Worm (Caenorhabditis elegans): ENCODE data around the gene fbxb-118.

fbxb-118 gene

ce11 chrII:4044349-4044748 is 19.5 kb downstream of the fbxb-118 start, which contains the start of gene rpn-11 (continued):
- TF ChIP-seq lin-13 (GFP tag; optimal IDR thresholded peaks at IDR 0.05) = peak; percentile 65
- peak; percentile 45 for TF ChIP-seq lin-39 (tag; optimal IDR thresholded peaks at IDR 0.05)
- TF ChIP-seq C16A3.4 (tag; optimal IDR thresholded peaks at IDR 0.05) = peak; percentile 66
- TF ChIP-seq nhr-28 (tag; optimal IDR thresholded peaks at IDR 0.05) = no peak
- peak; percentile 99 for TF ChIP-seq skn-1 (tag; optimal IDR thresholded peaks at IDR 0.05)
- peak; percentile 26 for TF ChIP-seq mef-2 (tag; optimal IDR thresholded peaks at IDR 0.05)
- TF ChIP-seq unc-30 (tag; optimal IDR thresholded peaks at IDR 0.05) = peak; percentile 18
- peak; percentile 39 for TF ChIP-seq efl-3 (GFP tag; optimal IDR thresholded peaks at IDR 0.05)
- TF ChIP-seq ama-1 (optimal IDR thresholded peaks at IDR 0.05) = no peak
- TF ChIP-seq unc-62 (GFP tag; optimal IDR thresholded peaks at IDR 0.05) = no peak
- TF ChIP-seq hlh-4 (tag; optimal IDR thresholded peaks at IDR 0.05) = no peak
- TF ChIP-seq isw-1 (GFP tag; IDR thresholded peaks at IDR 0.05) = peak; percentile 89
- TF ChIP-seq egl-13 (tag; optimal IDR thresholded peaks at IDR 0.05) = peak; percentile 89
- peak; percentile 85 for TF ChIP-seq swsn-7 (tag; optimal IDR thresholded peaks at IDR 0.05)
- TF ChIP-seq unc-98 (GFP tag; IDR thresholded peaks at IDR 0.05) = peak; percentile 27; the same call in 1 of the 2 replicates
- peak; percentile 27 for TF ChIP-seq fos-1 (tag; optimal IDR thresholded peaks at IDR 0.05)
- peak; percentile 83 for TF ChIP-seq lin-14 (GFP tag; optimal IDR thresholded peaks at IDR 0.05)
- peak; percentile 88 for TF ChIP-seq xbp-1 (tag; optimal IDR thresholded peaks at IDR 0.05)
- TF ChIP-seq nhr-11 (tag; optimal IDR thresholded peaks at IDR 0.05) = peak; percentile 52
- TF ChIP-seq hpl-2 (GFP tag; optimal IDR thresholded peaks at IDR 0.05) = peak; percentile 40
- TF ChIP-seq nhr-237 (tag; optimal IDR thresholded peaks at IDR 0.05) = peak; percentile 36
- peak in 1 of 2 experiments; percentile 76 for TF ChIP-seq ztf-11 (tag; optimal IDR thresholded peaks at IDR 0.05)
- TF ChIP-seq C04F5.9 (tag; optimal IDR thresholded peaks at IDR 0.05) = peak; percentile 77
- no peak for TF ChIP-seq ceh-63 (GFP tag; optimal IDR thresholded peaks at IDR 0.05)
- peak; percentile 86 for TF ChIP-seq nhr-90 (tag; optimal IDR thresholded peaks at IDR 0.05; ENCODE audit: poor library complexity)
- TF ChIP-seq lin-15B (tag; optimal IDR thresholded peaks at IDR 0.05) = peak; percentile 72
- TF ChIP-seq dpl-1 (GFP tag; optimal IDR thresholded peaks at IDR 0.05) = peak; percentile 96 to 97 (median 97)
- no peak for TF ChIP-seq sptf-1 (tag; optimal IDR thresholded peaks at IDR 0.05)
- no peak for TF ChIP-seq pqm-1 (tag; optimal IDR thresholded peaks at IDR 0.05)
- peak; percentile 88 for TF ChIP-seq nhr-20 (tag; optimal IDR thresholded peaks at IDR 0.05)
- TF ChIP-seq egl-27 (tag; optimal IDR thresholded peaks at IDR 0.05) = no peak
- TF ChIP-seq nhr-84 (tag; optimal IDR thresholded peaks at IDR 0.05) = no peak
- TF ChIP-seq ces-1 (GFP tag; optimal IDR thresholded peaks at IDR 0.05) = no peak
- TF ChIP-seq mdl-1 (tag; optimal IDR thresholded peaks at IDR 0.05) = peak; percentile 52 to 75
- peak; percentile 76 for TF ChIP-seq nhr-77 (tag; optimal IDR thresholded peaks at IDR 0.05)
- peak; percentile 90 for TF ChIP-seq mep-1 (tag; optimal IDR thresholded peaks at IDR 0.05)
- TF ChIP-seq ceh-8 (GFP tag; optimal IDR thresholded peaks at IDR 0.05) = peak; percentile 82
- TF ChIP-seq blmp-1 (tag; optimal IDR thresholded peaks at IDR 0.05) = peak; percentile 50
- TF ChIP-seq rnt-1 (tag; optimal IDR thresholded peaks at IDR 0.05) = peak; percentile 94
- TF ChIP-seq lir-3 (tag; optimal IDR thresholded peaks at IDR 0.05; ENCODE audit: poor library complexity) = peak; percentile 81
- TF ChIP-seq efl-1 (optimal IDR thresholded peaks at IDR 0.05) = peak; percentile 98 to 99
- peak; percentile 97 to 100 for TF ChIP-seq efl-1 (GFP tag; optimal IDR thresholded peaks at IDR 0.05 in 1 of 2)
- TF ChIP-seq fkh-8 (tag; optimal IDR thresholded peaks at IDR 0.05) = peak; percentile 84
- TF ChIP-seq aly-2 (tag; optimal IDR thresholded peaks at IDR 0.05) = peak; percentile 22

- no peak for TF ChIP-seq blmp-1 (tag; optimal IDR thresholded peaks at IDR 0.05)
- TF ChIP-seq efl-1 (optimal IDR thresholded peaks at IDR 0.05) = no peak
- TF ChIP-seq efl-1 (GFP tag; optimal IDR thresholded peaks at IDR 0.05 in 1 of 2) = peak in 1 of 2 experiments; percentile 19
- no peak for TF ChIP-seq efl-3 (GFP tag; optimal IDR thresholded peaks at IDR 0.05)
- TF ChIP-seq unc-62 (GFP tag; optimal IDR thresholded peaks at IDR 0.05) = no peak
- no peak for TF ChIP-seq C04F5.9 (tag; optimal IDR thresholded peaks at IDR 0.05)
- TF ChIP-seq nhr-237 (tag; optimal IDR thresholded peaks at IDR 0.05) = no peak
- TF ChIP-seq lin-15B (tag; optimal IDR thresholded peaks at IDR 0.05) = no peak
- no peak for TF ChIP-seq snpc-4 (tag; optimal IDR thresholded peaks at IDR 0.05)
Observed at ce11 chrII:4042696-4043095, 21.2 kb downstream of the fbxb-118 start.

Data from whole organism, L1 larva.